Fruit fly (Drosophila melanogaster) S2 (cell line): ENCODE data around the gene CG16985.

Experiments
- CG8478 ChIP-seq: fragments of >200 bp; optimal IDR thresholded peaks from 2 replicates; lab custom pipeline; 2018
- CTCF ChIP-seq, 2 experiments: fragments of >200 bp; optimal IDR thresholded peaks; 2 replicates each; lab custom pipeline; 2018

DNA sequence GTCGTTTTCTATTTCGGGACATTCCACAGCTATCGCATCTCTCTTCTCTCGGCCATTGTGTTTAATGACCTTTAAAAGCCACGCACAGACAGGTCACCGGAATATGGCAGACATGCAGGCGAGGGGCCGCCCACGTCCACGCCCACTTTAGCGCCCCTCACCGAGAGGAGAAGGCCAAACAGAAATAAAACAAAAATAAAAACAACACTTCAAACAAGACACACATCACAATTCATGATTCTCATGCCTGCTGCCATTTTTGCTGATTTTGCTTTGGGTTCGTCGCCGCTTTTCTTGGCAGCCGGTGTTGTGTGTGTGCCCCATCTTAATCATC, 15.6 kb upstream of the CG16985 start:
- TF ChIP-seq CG8478 (no peak), CTCF (optimal IDR thresholded peaks at IDR 0.05; lab: Kevin White, UChicago) (no peak)
